Worm (Caenorhabditis elegans) whole organism, young adult: ENCODE results near the gene C48B4.7.

Experiments used
- B0261.1 ChIP-seq: sonication (generic microtip); optimal IDR thresholded peaks from 2 replicates; lab custom pipeline; 2016; ENCODE audit warnings: mild to moderate bottlenecking, missing genetic modification characterization, moderate library complexity, missing compliant biosample characterization
- F22D6.2 ChIP-seq: sonication (generic microtip); optimal IDR thresholded peaks from 2 replicates; lab custom pipeline; 2016; ENCODE audit warnings: mild to moderate bottlenecking, missing genetic modification characterization, missing compliant biosample characterization
- F23B12.7 ChIP-seq: sonication (generic microtip); optimal IDR thresholded peaks from 2 replicates; lab custom pipeline; 2017; ENCODE audit warnings: missing genetic modification characterization, mild to moderate bottlenecking, missing compliant biosample characterization, antibody characterized with exemption, moderate library complexity; ENCODE audit not compliant: insufficient read depth
- F39B2.1 ChIP-seq: fragments of 200-800 bp; sonication (Bioruptor generic); IDR thresholded peaks from 2 replicates; pipeline ENCODE4 v1.3.6; 2022; ENCODE audit warnings: missing genetic modification reagents, missing genetic modification characterization, missing compliant biosample characterization
- F52B5.7 ChIP-seq: sonication (generic microtip); optimal IDR thresholded peaks from 2 replicates; lab custom pipeline; 2016; ENCODE audit warnings: mild to moderate bottlenecking, missing genetic modification characterization, missing compliant biosample characterization
- F57C9.4 ChIP-seq: sonication (generic microtip); optimal IDR thresholded peaks from 2 replicates; lab custom pipeline; 2017; ENCODE audit warnings: mild to moderate bottlenecking, missing genetic modification characterization, missing compliant biosample characterization
- T07F8.4 ChIP-seq: sonication (generic microtip); optimal IDR thresholded peaks from 2 replicates; lab custom pipeline; 2016; ENCODE audit warnings: mild to moderate bottlenecking, missing genetic modification characterization, moderate library complexity, missing compliant biosample characterization
- T26A5.8 ChIP-seq: sonication (generic microtip); optimal IDR thresholded peaks from 2 replicates; lab custom pipeline; 2016; ENCODE audit warnings: missing genetic modification characterization, missing compliant biosample characterization
- Y79H2A.3 ChIP-seq: fragments of 200-800 bp; sonication (Bioruptor generic); conservative IDR thresholded peaks from 2 replicates; pipeline ENCODE4 v1.3.6; 2022; ENCODE audit warnings: missing genetic modification reagents, missing genetic modification characterization, missing compliant biosample characterization
- akir-1 ChIP-seq: fragments of 200-800 bp; sonication (Bioruptor generic); optimal IDR thresholded peaks from 2 replicates; lab custom pipeline; 2018; ENCODE audit warnings: mild to moderate bottlenecking, missing genetic modification characterization, moderate library complexity, missing compliant biosample characterization
- attf-3 ChIP-seq: fragments of 200-800 bp; sonication (Bioruptor generic); conservative IDR thresholded peaks from 2 replicates; pipeline ENCODE4 v1.3.6; 2022; ENCODE audit warnings: missing genetic modification reagents, missing genetic modification characterization, missing compliant biosample characterization
- attf-5 ChIP-seq: fragments of 200-800 bp; sonication (Bioruptor generic); optimal IDR thresholded peaks from 2 replicates; lab custom pipeline; 2018; ENCODE audit warnings: mild to moderate bottlenecking, missing genetic modification characterization, missing compliant biosample characterization
- attf-6 ChIP-seq: fragments of 200-800 bp; sonication (Bioruptor generic); IDR thresholded peaks from 2 replicates; pipeline ENCODE4 v1.3.6; 2022; ENCODE audit warnings: missing genetic modification reagents, missing genetic modification characterization, missing compliant biosample characterization
- bed-1 ChIP-seq: fragments of 200-800 bp; sonication (Bioruptor generic); IDR thresholded peaks from 2 replicates; pipeline ENCODE4 v1.3.6; 2022; ENCODE audit warnings: missing genetic modification reagents, missing genetic modification characterization, missing compliant biosample characterization
- bed-2 ChIP-seq: fragments of 200-800 bp; sonication (Bioruptor generic); IDR thresholded peaks from 2 replicates; pipeline ENCODE4 v1.3.6; 2022; ENCODE audit warnings: missing genetic modification reagents, missing genetic modification characterization, missing compliant biosample characterization
- cebp-1 ChIP-seq, 2 experiments: fragments of 200-800 bp in 1 of 2; sonication (Bioruptor generic) in 1 of 2; sonication (generic microtip) in 1 of 2; IDR thresholded peaks in 1 of 2; optimal IDR thresholded peaks in 1 of 2; 2 replicates each; pipeline versions ENCODE4 v1.3.6 to Lab custom; 2017 to 2022; ENCODE audit warnings: missing compliant biosample characterization in 2 of 2, missing genetic modification characterization in 2 of 2, mild to moderate bottlenecking in 1 of 2, missing genetic modification reagents in 1 of 2, moderate library complexity in 1 of 2
- cebp-2 ChIP-seq: fragments of 200-800 bp; sonication (Bioruptor generic); IDR thresholded peaks from 2 replicates; pipeline ENCODE4 v1.3.6; 2022; ENCODE audit warnings: missing genetic modification characterization, missing compliant biosample characterization
- dpl-1 ChIP-seq: fragments of 150-350 bp; optimal IDR thresholded peaks from 2 replicates; lab custom pipeline; 2014; ENCODE audit warnings: missing biosample characterization, missing genetic modification reagents, missing genetic modification characterization
- ets-4 ChIP-seq: fragments of 200-800 bp; sonication (Bioruptor generic); optimal IDR thresholded peaks from 2 replicates; lab custom pipeline; 2018; ENCODE audit warnings: mild to moderate bottlenecking, missing genetic modification characterization, missing compliant biosample characterization
- gei-17 ChIP-seq: fragments of 200-800 bp; sonication (Bioruptor generic); optimal IDR thresholded peaks from 2 replicates; lab custom pipeline; 2018; ENCODE audit warnings: mild to moderate bottlenecking, missing genetic modification characterization, missing compliant biosample characterization
- hlh-12 ChIP-seq: sonication (generic microtip); optimal IDR thresholded peaks from 2 replicates; lab custom pipeline; 2016; ENCODE audit warnings: missing genetic modification characterization, missing compliant biosample characterization
- hmg-1.2 ChIP-seq: fragments of 200-800 bp; sonication (Bioruptor generic); IDR thresholded peaks from 2 replicates; pipeline ENCODE4 v1.3.6; 2022; ENCODE audit warnings: missing genetic modification reagents, missing genetic modification characterization, missing compliant biosample characterization
- lag-1 ChIP-seq: fragments of 200-800 bp; sonication (Bioruptor generic); IDR thresholded peaks from 2 replicates; pipeline ENCODE4 v1.3.6; 2022; ENCODE audit warnings: missing genetic modification reagents, missing genetic modification characterization, missing compliant biosample characterization
- let-526 ChIP-seq: fragments of 200-800 bp; sonication (Bioruptor generic); IDR thresholded peaks from 2 replicates; pipeline ENCODE4 v1.3.6; 2022; ENCODE audit warnings: missing genetic modification reagents, missing genetic modification characterization, missing compliant biosample characterization
- lir-1 ChIP-seq: fragments of 200-800 bp; sonication (Bioruptor generic); conservative IDR thresholded peaks from 2 replicates; pipeline ENCODE4 v1.3.6; 2022; ENCODE audit warnings: missing genetic modification reagents, missing genetic modification characterization, missing compliant biosample characterization
- madf-6 ChIP-seq: fragments of 200-800 bp; sonication (Bioruptor generic); IDR thresholded peaks from 2 replicates; pipeline ENCODE4 v1.3.6; 2022; ENCODE audit warnings: missing genetic modification reagents, missing genetic modification characterization, missing compliant biosample characterization
- repo-1 ChIP-seq: sonication (generic microtip); optimal IDR thresholded peaks from 2 replicates; lab custom pipeline; 2017; ENCODE audit warnings: mild to moderate bottlenecking, missing genetic modification characterization, missing compliant biosample characterization
- snpc-1.1 ChIP-seq: sonication (generic microtip); optimal IDR thresholded peaks from 2 replicates; lab custom pipeline; 2017; ENCODE audit warnings: missing genetic modification characterization, mild to moderate bottlenecking, missing compliant biosample characterization, antibody characterized with exemption, moderate library complexity, missing genotype, missing genetic modification reagents; ENCODE audit not compliant: insufficient read depth
- snpc-3.4 ChIP-seq: sonication (generic microtip); optimal IDR thresholded peaks from 2 replicates; lab custom pipeline; 2017; ENCODE audit warnings: missing genetic modification characterization, mild to moderate bottlenecking, missing compliant biosample characterization, antibody characterized with exemption, moderate library complexity, missing genotype, missing genetic modification reagents
- snpc-4 ChIP-seq, 5 experiments: fragments of 150-350 bp in 1 of 5; sonication (generic microtip) in 4 of 5; optimal IDR thresholded peaks; 2 replicates each; lab custom pipeline; 2014 to 2018; ENCODE audit warnings: missing genetic modification characterization in 5 of 5, missing biosample characterization in 3 of 5, antibody characterized with exemption in 2 of 5, mild to moderate bottlenecking in 2 of 5, missing compliant biosample characterization in 2 of 5, missing genotype in 2 of 5, moderate library complexity in 2 of 5, missing genetic modification reagents in 1 of 5
- somi-1 ChIP-seq: fragments of 200-800 bp; sonication (Bioruptor generic); optimal IDR thresholded peaks from 2 replicates; lab custom pipeline; 2018; ENCODE audit warnings: mild to moderate bottlenecking, missing genetic modification characterization, missing compliant biosample characterization
- tbx-9 ChIP-seq: sonication (generic microtip); optimal IDR thresholded peaks from 2 replicates; lab custom pipeline; 2016; ENCODE audit warnings: borderline replicate concordance, missing genetic modification characterization, inconsistent platforms, missing compliant biosample characterization
- unc-62 ChIP-seq: fragments of 150-350 bp; optimal IDR thresholded peaks from 2 replicates; lab custom pipeline; 2014; ENCODE audit warnings: missing biosample characterization, missing genetic modification reagents, missing genetic modification characterization
- xnd-1 ChIP-seq: sonication (generic microtip); optimal IDR thresholded peaks from 2 replicates; lab custom pipeline; 2016; ENCODE audit warnings: missing genotype, missing genetic modification reagents, missing genetic modification characterization, missing compliant biosample characterization
- ztf-18 ChIP-seq: sonication (generic microtip); optimal IDR thresholded peaks from 2 replicates; lab custom pipeline; 2016; ENCODE audit warnings: missing genotype, mild to moderate bottlenecking, missing genetic modification characterization, missing compliant biosample characterization

Gene C48B4.7

DNA sequence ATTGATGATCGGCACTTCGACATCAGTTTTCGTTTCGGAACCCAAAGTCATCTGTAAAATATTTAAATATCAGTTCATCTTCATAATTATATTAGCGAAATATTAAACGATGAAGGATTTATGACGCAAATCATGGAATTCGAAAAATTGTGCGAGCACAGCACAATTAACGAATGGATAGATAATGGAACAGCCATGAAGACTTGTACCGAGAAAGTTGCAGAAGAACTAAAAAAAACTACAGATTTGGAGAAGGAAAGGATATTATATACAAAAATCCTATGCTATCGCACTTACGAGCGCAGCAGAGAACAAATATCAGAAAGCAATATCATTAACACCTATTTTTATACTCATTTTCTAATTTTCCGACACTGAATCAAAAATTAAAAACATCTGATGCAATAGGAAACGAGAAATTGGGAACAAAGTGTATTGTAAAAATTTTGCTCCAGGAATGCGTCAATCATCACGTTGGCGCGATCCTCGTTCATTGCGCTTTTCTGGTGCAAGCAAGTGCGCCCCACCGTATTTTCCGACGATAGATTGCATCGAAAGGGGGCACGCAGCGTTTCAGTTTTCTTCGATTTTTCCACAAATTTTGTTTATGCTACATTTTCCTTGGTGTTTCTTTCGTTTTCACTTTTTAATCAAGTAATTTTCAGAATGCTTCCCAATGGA, 37.7 kb downstream of the C48B4.7 start, which contains the start of the genes clu-1 and prp-40 (continued):
- TF ChIP-seq snpc-4 (GFP tag; optimal IDR thresholded peaks at IDR 0.05; lab: Kevin White, UChicago) (no peak), snpc-4 (tag; optimal IDR thresholded peaks at IDR 0.05; lab: Kevin White, UChicago) (peak; percentile 64 to 77 (median 70)), xnd-1 (tag; lab: Kevin White, UChicago) (peak; percentile 24), akir-1 (GFP tag; lab: Kevin White, UChicago) (no peak), attf-6 (no peak), let-526 (GFP tag; lab: Robert Waterston, UW) (no peak), snpc-3.4 (no peak), snpc-1.1 (peak; percentile 3), unc-62 (GFP tag; lab: Kevin White, UChicago) (no peak), lir-1 (GFP tag; lab: Robert Waterston, UW) (no peak; the same call in 1 of the 2 replicates), dpl-1 (peak; percentile 39), cebp-2 (no peak), cebp-1 (GFP tag; IDR thresholded peaks at IDR 0.05; lab: Robert Waterston, UW) (no peak), cebp-1 (tag; optimal IDR thresholded peaks at IDR 0.05; lab: Kevin White, UChicago) (peak; percentile 78), ztf-18 (tag; lab: Kevin White, UChicago) (peak; percentile 98), attf-5 (peak; percentile 94), hlh-12 (tag; lab: Kevin White, UChicago) (no peak), B0261.1 (tag; lab: Kevin White, UChicago) (no peak), tbx-9 (tag; lab: Kevin White, UChicago) (no peak), F23B12.7 (tag; lab: Kevin White, UChicago) (peak; percentile 90), madf-6 (GFP tag; lab: Robert Waterston, UW) (peak; percentile 79), hmg-1.2 (GFP tag; lab: Robert Waterston, UW) (peak; percentile 75), somi-1 (GFP tag; lab: Kevin White, UChicago) (no peak), F52B5.7 (no peak), F39B2.1 (GFP tag; lab: Robert Waterston, UW) (no peak), F22D6.2 (tag; lab: Kevin White, UChicago) (no peak), gei-17 (GFP tag; lab: Kevin White, UChicago) (peak; percentile 37), T07F8.4 (tag; lab: Kevin White, UChicago) (no peak), ets-4 (GFP tag; lab: Kevin White, UChicago) (no peak), T26A5.8 (no peak), attf-3 (peak; percentile 56; the same call in 1 of the 2 replicates), bed-2 (GFP tag; lab: Robert Waterston, UW) (no peak)

DNA sequence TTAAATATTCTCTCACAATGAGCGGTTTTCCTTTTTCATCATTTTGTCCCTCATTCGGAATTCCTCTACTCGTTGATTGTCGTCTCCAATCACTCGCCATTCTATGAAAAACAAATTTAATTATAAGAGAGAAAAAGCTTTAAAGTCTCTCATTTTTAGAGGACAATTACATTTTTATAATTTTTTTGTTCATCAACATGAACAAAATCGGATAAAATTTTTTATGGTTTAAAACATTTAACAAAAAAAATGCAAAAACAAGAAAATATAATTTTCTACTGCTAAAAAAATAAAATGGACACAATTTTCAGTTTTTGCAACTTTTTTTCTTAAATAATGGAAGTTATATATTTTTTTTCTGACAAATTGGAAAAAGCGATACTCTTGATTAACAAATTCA, 43.1 kb downstream of the C48B4.7 start, which contains the start of gene F55H2.7:
Gene F55H2.7 (minus strand): TSS at position 101 of the 400 bp plus-strand sequence.
- no peak for TF ChIP-seq bed-1 (GFP tag; lab: Robert Waterston, UW)
- TF ChIP-seq snpc-3.4: peak; percentile 8

- TF ChIP-seq lag-1 (no peak), repo-1 (tag; lab: Kevin White, UChicago) (no peak), Y79H2A.3 (GFP tag; lab: Robert Waterston, UW) (no peak), F57C9.4 (tag; lab: Kevin White, UChicago) (no peak), attf-5 (no peak)
Measured at ce11 chrIII:9513569-9513968, 45.7 kb downstream of the C48B4.7 start, which contains the start of gene F55H2.8. Gene F55H2.8 (plus strand): TSS chrIII:9513869.
